Worm (Caenorhabditis elegans): ENCODE measurements around the gene Y44A6D.1.

- no peak for TF ChIP-seq ref-1 (GFP tag; conservative IDR thresholded peaks at IDR 0.05)
- no peak for TF ChIP-seq ztf-23 (GFP tag; IDR thresholded peaks at IDR 0.05)
- no peak for TF ChIP-seq flt-1 (GFP tag; IDR thresholded peaks at IDR 0.05)
- no peak for TF ChIP-seq cog-1 (tag; optimal IDR thresholded peaks at IDR 0.05)
- no peak for TF ChIP-seq tab-1 (GFP tag; IDR thresholded peaks at IDR 0.05)
Measured at ce11 chrV:20778886-20779285, 10.9 kb downstream of the Y44A6D.1 start.

All from whole organism, midembryonic.